Fruit fly (Drosophila melanogaster) whole organism, embryonic: ENCODE data around the gene CG13075.

Experiments
- Adf1 ChIP-seq: fragments of 200-800 bp; sonication (Bioruptor generic); IDR thresholded peaks from 2 replicates; pipeline ENCODE4 v1.3.6; 2022; ENCODE audit warnings: missing biosample characterization, missing genetic modification characterization
- Asciz ChIP-seq: fragments of 200-800 bp; sonication (Bioruptor generic); optimal IDR thresholded peaks from 2 replicates; lab custom pipeline; 2017; ENCODE audit warnings: missing biosample characterization, mild to moderate bottlenecking, missing genetic modification characterization, missing genetic modification reagents
- Atf3 ChIP-seq: fragments of 200-800 bp; sonication (Bioruptor generic); optimal IDR thresholded peaks from 3 replicates; lab custom pipeline; 2016; ENCODE audit warnings: missing biosample characterization, missing genetic modification characterization
- CG10147 ChIP-seq: fragments of 200-800 bp; sonication (Bioruptor generic); optimal IDR thresholded peaks from 2 replicates; lab custom pipeline; 2019; ENCODE audit warnings: missing biosample characterization, mild to moderate bottlenecking, missing genetic modification characterization, moderate library complexity
- CG10366 ChIP-seq: fragments of 200-800 bp; sonication (Bioruptor generic); IDR thresholded peaks from 2 replicates; pipeline ENCODE4 v1.3.6; 2022; ENCODE audit warnings: missing biosample characterization, missing genetic modification characterization
- CG10959 ChIP-seq: fragments of 200-800 bp; sonication (Bioruptor generic); IDR thresholded peaks from 2 replicates; pipeline ENCODE4 v1.3.6; 2022; ENCODE audit warnings: missing biosample characterization, missing genetic modification characterization
- CG12155 ChIP-seq: fragments of 200-800 bp; sonication (Bioruptor generic); optimal IDR thresholded peaks from 3 replicates; lab custom pipeline; 2016; ENCODE audit warnings: missing biosample characterization, missing genetic modification characterization
- CG13287 ChIP-seq: fragments of 200-800 bp; sonication (Bioruptor generic); IDR thresholded peaks from 2 replicates; pipeline ENCODE4 v1.3.6; 2022; ENCODE audit warnings: missing biosample characterization, missing genetic modification characterization; ENCODE audit not compliant: partially characterized antibody
- CG14014 ChIP-seq: fragments of 200-800 bp; sonication (Bioruptor generic); IDR thresholded peaks from 2 replicates; pipeline ENCODE4 v1.3.6; 2022; ENCODE audit warnings: missing biosample characterization, missing genetic modification characterization
- CG14710 ChIP-seq: fragments of 200-800 bp; sonication (Bioruptor generic); optimal IDR thresholded peaks from 3 replicates; lab custom pipeline; 2019; ENCODE audit warnings: missing biosample characterization, mild to moderate bottlenecking, missing genetic modification characterization, moderate library complexity
- CG15514 ChIP-seq: fragments of 200-800 bp; sonication (Bioruptor generic); optimal IDR thresholded peaks from 3 replicates; lab custom pipeline; 2017; ENCODE audit warnings: missing biosample characterization, missing genetic modification characterization, mild to moderate bottlenecking, moderate library complexity, missing genetic modification reagents
- CG15601 ChIP-seq: fragments of 200-800 bp; sonication (Bioruptor generic); optimal IDR thresholded peaks from 3 replicates; lab custom pipeline; 2019; ENCODE audit warnings: missing biosample characterization, mild to moderate bottlenecking, missing genetic modification characterization, moderate library complexity
- CG1792 ChIP-seq: fragments of 200-800 bp; sonication (Bioruptor generic); optimal IDR thresholded peaks from 2 replicates; lab custom pipeline; 2016; ENCODE audit warnings: missing biosample characterization, missing genetic modification characterization
- CG32772 ChIP-seq: fragments of 200-800 bp; sonication (Bioruptor generic); IDR thresholded peaks from 2 replicates; pipeline ENCODE4 v1.3.6; 2022; ENCODE audit warnings: missing biosample characterization, missing genetic modification characterization
- CG3281 ChIP-seq: fragments of 200-800 bp; sonication (Bioruptor generic); optimal IDR thresholded peaks from 3 replicates; lab custom pipeline; 2017; ENCODE audit warnings: missing biosample characterization, mild to moderate bottlenecking, missing genetic modification characterization
- CG6175 ChIP-seq: fragments of 200-800 bp; sonication (Bioruptor generic); IDR thresholded peaks from 3 replicates; pipeline ENCODE4 v1.3.6; 2022; ENCODE audit warnings: missing biosample characterization, missing genetic modification characterization
- CG6254 ChIP-seq: fragments of 200-800 bp; sonication (Bioruptor generic); optimal IDR thresholded peaks from 3 replicates; lab custom pipeline; 2017; ENCODE audit warnings: mild to moderate bottlenecking, missing biosample characterization, missing genetic modification reagents, missing genetic modification characterization
- CG6654 ChIP-seq: fragments of 200-800 bp; sonication (Bioruptor generic); optimal IDR thresholded peaks from 2 replicates; lab custom pipeline; 2017; ENCODE audit warnings: missing biosample characterization, mild to moderate bottlenecking, missing genetic modification characterization
- CG6813 ChIP-seq: fragments of 200-800 bp; sonication (Bioruptor generic); optimal IDR thresholded peaks from 2 replicates; lab custom pipeline; 2017; ENCODE audit warnings: missing biosample characterization, missing genetic modification characterization, mild to moderate bottlenecking, moderate library complexity, missing genetic modification reagents
- CG8281 ChIP-seq: fragments of 200-800 bp; sonication (Bioruptor generic); optimal IDR thresholded peaks from 2 replicates; lab custom pipeline; 2018; ENCODE audit warnings: missing biosample characterization, mild to moderate bottlenecking, missing genetic modification characterization, moderate library complexity
- CG8478 ChIP-seq: fragments of >200 bp; optimal IDR thresholded peaks from 2 replicates; lab custom pipeline; 2018
- Chrac-16 ChIP-seq: fragments of 200-800 bp; sonication (Bioruptor generic); optimal IDR thresholded peaks from 3 replicates; lab custom pipeline; 2016; ENCODE audit warnings: missing biosample characterization, missing genetic modification characterization
- Deaf1 ChIP-seq: fragments of 200-800 bp; optimal IDR thresholded peaks from 3 replicates; lab custom pipeline; 2019; ENCODE audit warnings: missing biosample characterization, mild to moderate bottlenecking, missing genetic modification characterization, moderate library complexity
- Dfd ChIP-seq, 2 experiments: fragments of >200 bp; optimal IDR thresholded peaks; 2 replicates each; lab custom pipeline; 2017; ENCODE audit warnings: missing biosample characterization in 2 of 2, missing genetic modification characterization in 2 of 2
- HLHmδ ChIP-seq: fragments of 200-800 bp; sonication (Bioruptor generic); optimal IDR thresholded peaks from 2 replicates; lab custom pipeline; 2018; ENCODE audit warnings: missing biosample characterization, mild to moderate bottlenecking, missing genetic modification characterization, moderate library complexity
- Hey ChIP-seq: fragments of 200-800 bp; sonication (Bioruptor generic); optimal IDR thresholded peaks from 3 replicates; lab custom pipeline; 2018; ENCODE audit warnings: missing biosample characterization, mild to moderate bottlenecking, missing genetic modification characterization
- Hsf ChIP-seq: fragments of 200-800 bp; sonication (Bioruptor generic); optimal IDR thresholded peaks from 3 replicates; lab custom pipeline; 2016; ENCODE audit warnings: missing biosample characterization, missing genetic modification characterization
- Lhr ChIP-seq: fragments of 200-800 bp; sonication (Bioruptor generic); optimal IDR thresholded peaks from 3 replicates; lab custom pipeline; 2017; ENCODE audit warnings: mild to moderate bottlenecking, missing biosample characterization, missing genetic modification reagents, missing genetic modification characterization
- Mrtf ChIP-seq: fragments of 200-800 bp; sonication (Bioruptor generic); IDR thresholded peaks from 3 replicates; pipeline ENCODE4 v1.3.6; 2022; ENCODE audit warnings: missing biosample characterization, missing genetic modification characterization
- Optix ChIP-seq: fragments of 200-800 bp; sonication (Bioruptor generic); IDR thresholded peaks from 3 replicates; pipeline ENCODE4 v1.3.6; 2022; ENCODE audit warnings: missing biosample characterization, missing genetic modification characterization
- Rfx ChIP-seq: fragments of 200-800 bp; sonication (Bioruptor generic); IDR thresholded peaks from 2 replicates; pipeline ENCODE4 v1.3.6; 2022; ENCODE audit warnings: missing biosample characterization, missing genetic modification characterization
- Sox100B ChIP-seq: fragments of 200-800 bp; sonication (Bioruptor generic); optimal IDR thresholded peaks from 3 replicates; lab custom pipeline; 2018; ENCODE audit warnings: missing biosample characterization, mild to moderate bottlenecking, missing genetic modification characterization
- Vsx1 ChIP-seq: fragments of 200-800 bp; sonication (Bioruptor generic); optimal IDR thresholded peaks from 2 replicates; lab custom pipeline; 2017; ENCODE audit warnings: missing biosample characterization, mild to moderate bottlenecking, missing genetic modification characterization, missing genetic modification reagents
- cas ChIP-seq: fragments of 200-800 bp; sonication (Bioruptor generic); IDR thresholded peaks from 2 replicates; pipeline ENCODE4 v1.3.6; 2022; ENCODE audit warnings: missing biosample characterization, missing genetic modification characterization
- cg ChIP-seq: fragments of 200-800 bp; sonication (Bioruptor generic); optimal IDR thresholded peaks from 3 replicates; lab custom pipeline; 2019; ENCODE audit warnings: missing biosample characterization, mild to moderate bottlenecking, missing genetic modification characterization, moderate library complexity
- crp ChIP-seq, 2 experiments: fragments of 200-800 bp; sonication (Bioruptor generic); optimal IDR thresholded peaks; 2 replicates in 1 of 2; 3 replicates in 1 of 2; lab custom pipeline; 2017; ENCODE audit warnings: missing biosample characterization in 2 of 2, missing genetic modification characterization in 2 of 2, mild to moderate bottlenecking in 1 of 2, moderate library complexity in 1 of 2
- dan ChIP-seq: fragments of 200-800 bp; sonication (Bioruptor generic); IDR thresholded peaks from 2 replicates; pipeline ENCODE4 v1.3.6; 2022; ENCODE audit warnings: missing biosample characterization, missing genetic modification characterization
- fd3F ChIP-seq: fragments of 200-800 bp; sonication (Bioruptor generic); optimal IDR thresholded peaks from 2 replicates; lab custom pipeline; 2018; ENCODE audit warnings: missing biosample characterization, mild to moderate bottlenecking, missing genetic modification characterization, moderate library complexity
- fu2 ChIP-seq: fragments of 200-800 bp; sonication (Bioruptor generic); optimal IDR thresholded peaks from 2 replicates; lab custom pipeline; 2016; ENCODE audit warnings: missing biosample characterization, missing genetic modification characterization
- gt ChIP-seq: fragments of 200-800 bp; sonication (Bioruptor generic); IDR thresholded peaks from 2 replicates; pipeline ENCODE4 v1.3.6; 2022; ENCODE audit warnings: missing biosample characterization, missing genetic modification characterization
- hth ChIP-seq: fragments of >200 bp; optimal IDR thresholded peaks from 2 replicates; lab custom pipeline; 2017; ENCODE audit warnings: inconsistent platforms
- jigr1 ChIP-seq: fragments of 200-800 bp; sonication (Bioruptor generic); IDR thresholded peaks from 3 replicates; pipeline ENCODE4 v1.3.6; 2022; ENCODE audit warnings: missing biosample characterization, missing genetic modification characterization
- jumu ChIP-seq: fragments of 200-800 bp; sonication (Bioruptor generic); optimal IDR thresholded peaks from 3 replicates; lab custom pipeline; 2016; ENCODE audit warnings: missing biosample characterization, missing genetic modification characterization
- kah ChIP-seq: fragments of 200-800 bp; sonication (Bioruptor generic); optimal IDR thresholded peaks from 2 replicates; lab custom pipeline; 2018; ENCODE audit warnings: missing biosample characterization, mild to moderate bottlenecking, missing genetic modification characterization
- pzg ChIP-seq: fragments of 200-800 bp; sonication (Bioruptor generic); optimal IDR thresholded peaks from 3 replicates; lab custom pipeline; 2018; ENCODE audit warnings: missing biosample characterization, mild to moderate bottlenecking, missing genetic modification characterization, moderate library complexity
- rib ChIP-seq: fragments of 200-800 bp; sonication (Bioruptor generic); IDR thresholded peaks from 2 replicates; pipeline ENCODE4 v1.3.6; 2022; ENCODE audit warnings: missing biosample characterization, missing genetic modification characterization
- so ChIP-seq: fragments of 200-800 bp; sonication (Bioruptor generic); IDR thresholded peaks from 3 replicates; pipeline ENCODE4 v1.3.6; 2022; ENCODE audit warnings: missing biosample characterization, missing genetic modification characterization
- stc ChIP-seq: fragments of 200-800 bp; sonication (Bioruptor generic); IDR thresholded peaks from 2 replicates; pipeline ENCODE4 v1.3.6; 2022; ENCODE audit warnings: missing biosample characterization, missing genetic modification characterization
- unpg ChIP-seq: fragments of 200-800 bp; sonication (Bioruptor generic); optimal IDR thresholded peaks from 3 replicates; lab custom pipeline; 2018; ENCODE audit warnings: missing biosample characterization, mild to moderate bottlenecking, missing genetic modification characterization, moderate library complexity
- vnd ChIP-seq: fragments of 200-800 bp; sonication (Bioruptor generic); IDR thresholded peaks from 3 replicates; pipeline ENCODE4 v1.3.6; 2022; ENCODE audit warnings: missing biosample characterization, missing genetic modification characterization; ENCODE audit not compliant: partially characterized antibody
- zf30C ChIP-seq: fragments of 200-800 bp; sonication (Bioruptor generic); optimal IDR thresholded peaks from 3 replicates; lab custom pipeline; 2018; ENCODE audit warnings: missing biosample characterization, mild to moderate bottlenecking, missing genetic modification characterization

The CG13075 gene

dm6 chr3L:16105528-16105927, 21.7 kb downstream of the CG13075 start, which contains the start of the genes IntS9 and CG43295 (continued):
- TF ChIP-seq unpg (GFP tag; lab: Kevin White, UChicago) (no peak), CG15601 (tag; lab: Kevin White, UChicago) (no peak), Mrtf (peak; percentile 61; the same call in 2 of the 3 replicates), jumu (peak; percentile 89), CG15514 (GFP tag; lab: Kevin White, UChicago) (peak; percentile 99), CG10366 (GFP tag; lab: Robert Waterston, UW) (peak; percentile 79), CG8281 (tag; lab: Kevin White, UChicago) (no peak), CG13287 (GFP tag; lab: Robert Waterston, UW) (peak; percentile 66), CG6254 (GFP tag; lab: Kevin White, UChicago) (peak; percentile 47), Hey (no peak), Rfx (peak; percentile 76), dan (GFP tag; lab: Robert Waterston, UW) (no peak; the same call in 1 of the 2 replicates), CG6654 (peak; percentile 43), CG12155 (GFP tag; lab: Kevin White, UChicago) (peak; percentile 81), fd3F (GFP tag; lab: Kevin White, UChicago) (peak; percentile 58), kah (GFP tag; lab: Kevin White, UChicago) (peak; percentile 34), HLHmδ (GFP tag; lab: Kevin White, UChicago) (no peak), Atf3 (GFP tag; lab: Kevin White, UChicago) (peak; percentile 79), Optix (GFP tag; lab: Robert Waterston, UW) (peak; percentile 82), Adf1 (GFP tag; lab: Robert Waterston, UW) (no peak; the same call in 1 of the 2 replicates), vnd (GFP tag; lab: Robert Waterston, UW) (no peak), CG14014 (GFP tag; lab: Robert Waterston, UW) (peak; percentile 71), CG8478 (lab: Kevin White, UChicago) (no peak), Chrac-16 (GFP tag; lab: Kevin White, UChicago) (peak; percentile 89), jigr1 (GFP tag; lab: Robert Waterston, UW) (peak; percentile 56; the same call in 2 of the 3 replicates), Dfd (GFP tag; optimal IDR thresholded peaks at IDR 0.05; lab: Kevin White, UChicago) (no peak), Hsf (GFP tag; lab: Kevin White, UChicago) (peak; percentile 91), CG10147 (GFP tag; lab: Kevin White, UChicago) (no peak), cg (GFP tag; lab: Kevin White, UChicago) (no peak), hth (lab: Kevin White, UChicago) (no peak), pzg (peak; percentile 49), CG14710 (tag; lab: Kevin White, UChicago) (peak; percentile 83), CG10959 (peak; percentile 85), so (GFP tag; lab: Robert Waterston, UW) (peak; percentile 69; the same call in 2 of the 3 replicates), CG1792 (peak; percentile 69), crp (GFP tag; optimal IDR thresholded peaks at IDR 0.05; lab: Kevin White, UChicago) (peak in 1 of 2 experiments; percentile 34), zf30C (GFP tag; lab: Kevin White, UChicago) (no peak), CG3281 (GFP tag; lab: Kevin White, UChicago) (peak; percentile 72), CG32772 (GFP tag; lab: Robert Waterston, UW) (peak; percentile 77), CG6813 (GFP tag; lab: Kevin White, UChicago) (peak; percentile 68), fu2 (GFP tag; lab: Kevin White, UChicago) (peak; percentile 80), rib (GFP tag; lab: Robert Waterston, UW) (peak; percentile 40; the same call in 1 of the 2 replicates), Deaf1 (tag; lab: Kevin White, UChicago) (no peak), Vsx1 (no peak), stc (peak; percentile 82), Asciz (GFP tag; lab: Kevin White, UChicago) (no peak), gt (GFP tag; lab: Robert Waterston, UW) (peak; percentile 45), CG6175 (GFP tag; lab: Robert Waterston, UW) (no peak), cas (GFP tag; lab: Robert Waterston, UW) (peak; percentile 74; the same call in 1 of the 2 replicates), Sox100B (no peak), Lhr (GFP tag; lab: Kevin White, UChicago) (peak; percentile 48)
